Worm (Caenorhabditis elegans): ENCODE data around the gene srx-10.

ce11 chrV:13963279-13963976, 17.1 kb upstream of the srx-10 start, which contains the start of gene sao-1:
- no peak for TF ChIP-seq dmd-4 (tag; optimal IDR thresholded peaks at IDR 0.05; ENCODE audit: borderline replicate concordance)
- TF ChIP-seq unc-42 (tag; optimal IDR thresholded peaks at IDR 0.05) = no peak
- TF ChIP-seq dve-1 (tag; optimal IDR thresholded peaks at IDR 0.05) = no peak
- no peak for TF ChIP-seq tbx-2 (tag; optimal IDR thresholded peaks at IDR 0.05)
- TF ChIP-seq ceh-14 (tag; optimal IDR thresholded peaks at IDR 0.05) = no peak
- no peak for TF ChIP-seq hlh-6 (tag; optimal IDR thresholded peaks at IDR 0.05)
